Worm (Caenorhabditis elegans) whole organism, early embryonic: ENCODE results near the gene lgc-14.
A peak's percentile ranks its signal among the peaks of the same experiment; 100 is the strongest.

Experiments used
- B0310.2 ChIP-seq: sonication (generic microtip); optimal IDR thresholded peaks from 2 replicates; lab custom pipeline; 2016; ENCODE audit warnings: mild to moderate bottlenecking, missing genetic modification characterization, missing compliant biosample characterization
- F13C5.2 ChIP-seq: sonication (generic microtip); optimal IDR thresholded peaks from 2 replicates; lab custom pipeline; 2017; ENCODE audit warnings: mild to moderate bottlenecking, missing genetic modification characterization, inconsistent platforms, missing compliant biosample characterization
- aly-1 ChIP-seq: sonication (generic microtip); optimal IDR thresholded peaks from 2 replicates; lab custom pipeline; 2016; ENCODE audit warnings: missing genetic modification characterization, missing compliant biosample characterization
- ama-1 ChIP-seq: fragments of 150-350 bp; optimal IDR thresholded peaks from 2 replicates; lab custom pipeline; 2014
- ceh-13 ChIP-seq: fragments of 200-800 bp; sonication (Bioruptor generic); optimal IDR thresholded peaks from 2 replicates; lab custom pipeline; 2018; ENCODE audit warnings: mild to moderate bottlenecking, missing genetic modification characterization, missing compliant biosample characterization
- ceh-36 ChIP-seq: sonication (generic microtip); optimal IDR thresholded peaks from 2 replicates; lab custom pipeline; 2016; ENCODE audit warnings: missing genetic modification characterization, inconsistent platforms, missing compliant biosample characterization
- flt-1 ChIP-seq: fragments of 200-800 bp; sonication (Bioruptor generic); IDR thresholded peaks from 2 replicates; pipeline ENCODE4 v1.3.6; 2022; ENCODE audit warnings: missing genetic modification characterization, missing compliant biosample characterization
- hmbx-1 ChIP-seq: sonication (generic microtip); optimal IDR thresholded peaks from 2 replicates; lab custom pipeline; 2016; ENCODE audit warnings: mild to moderate bottlenecking, missing genetic modification characterization, missing compliant biosample characterization
- hmg-4 ChIP-seq: fragments of 200-800 bp; sonication (Bioruptor generic); optimal IDR thresholded peaks from 2 replicates; lab custom pipeline; 2018; ENCODE audit warnings: mild to moderate bottlenecking, missing genetic modification characterization, missing compliant biosample characterization
- hnd-1 ChIP-seq: sonication (generic microtip); optimal IDR thresholded peaks from 2 replicates; lab custom pipeline; 2016; ENCODE audit warnings: missing genetic modification characterization, missing compliant biosample characterization
- pes-1 ChIP-seq: fragments of 200-800 bp; sonication (Bioruptor generic); IDR thresholded peaks from 2 replicates; pipeline ENCODE4 v1.3.6; 2022; ENCODE audit warnings: missing genetic modification reagents, missing genetic modification characterization, missing compliant biosample characterization
- scrt-1 ChIP-seq: fragments of 200-800 bp; sonication (Bioruptor generic); IDR thresholded peaks from 2 replicates; pipeline ENCODE4 v1.3.6; 2022; ENCODE audit warnings: missing genetic modification characterization, missing compliant biosample characterization
- sea-1 ChIP-seq: fragments of 200-800 bp; sonication (Bioruptor generic); conservative IDR thresholded peaks from 2 replicates; pipeline ENCODE4 v1.3.6; 2022; ENCODE audit warnings: missing genetic modification characterization, missing compliant biosample characterization
- tbx-11 ChIP-seq: fragments of 200-800 bp; sonication (Bioruptor generic); IDR thresholded peaks from 2 replicates; pipeline ENCODE4 v1.3.6; 2022; ENCODE audit warnings: missing genetic modification characterization, missing compliant biosample characterization
- tbx-37 ChIP-seq: fragments of 200-800 bp; sonication (Bioruptor generic); conservative IDR thresholded peaks from 2 replicates; pipeline ENCODE4 v1.3.6; 2022; ENCODE audit warnings: missing genetic modification reagents, missing genetic modification characterization, missing compliant biosample characterization
- tra-4 ChIP-seq: sonication (generic microtip); optimal IDR thresholded peaks from 2 replicates; lab custom pipeline; 2017; ENCODE audit warnings: missing genetic modification characterization, missing compliant biosample characterization

lgc-14 gene

ce11 chrX:12123152-12123551, 11.8 kb downstream of the lgc-14 start, which contains the start of gene T01H10.11:
Gene T01H10.11, plus strand, starts transcription at chrX:12123452.
- no peak for TF ChIP-seq flt-1 (GFP tag; lab: Robert Waterston, UW)
- no peak for TF ChIP-seq F13C5.2 (tag; lab: Kevin White, UChicago)

- TF ChIP-seq hmbx-1 (tag; lab: Kevin White, UChicago) (no peak), scrt-1 (GFP tag; lab: Robert Waterston, UW) (no peak), hnd-1 (no peak), tbx-11 (GFP tag; lab: Robert Waterston, UW) (no peak), B0310.2 (tag; lab: Kevin White, UChicago) (no peak), ceh-13 (GFP tag; lab: Kevin White, UChicago) (no peak), flt-1 (GFP tag; lab: Robert Waterston, UW) (no peak), F13C5.2 (tag; lab: Kevin White, UChicago) (no peak), pes-1 (GFP tag; lab: Robert Waterston, UW) (no peak), hmg-4 (no peak)
These were observed 14.0 kb downstream of the lgc-14 start, which contains the start of gene lgc-18 for ce11 chrX:12125308-12125707. Gene lgc-18, plus strand, starts transcription at chrX:12125608.

- no peak for TF ChIP-seq ceh-36
- no peak for TF ChIP-seq hnd-1
- no peak for TF ChIP-seq ceh-13 (GFP tag; lab: Kevin White, UChicago)
- TF ChIP-seq hmg-4: no peak
- no peak for TF ChIP-seq flt-1 (GFP tag; lab: Robert Waterston, UW)
These were observed 29.7 kb downstream of the lgc-14 start, which contains the start of gene lyst-1 for ce11 chrX:12141051-12141450. Gene lyst-1, minus strand, starts transcription at chrX:12141151.

- TF ChIP-seq scrt-1 (GFP tag; lab: Robert Waterston, UW): no peak
These were observed 31.3 kb downstream of the lgc-14 start, which contains the start of gene M153.3 for ce11 chrX:12142569-12142968. Gene M153.3, plus strand, starts transcription at chrX:12142869.

ce11 chrX:12143693-12144092, 32.4 kb downstream of the lgc-14 start, which contains the start of gene M153.5:
Gene M153.5, plus strand, starts transcription at chrX:12143993.
- TF ChIP-seq scrt-1 (GFP tag; lab: Robert Waterston, UW) (no peak), tbx-37 (no peak), B0310.2 (tag; lab: Kevin White, UChicago) (no peak)

- TF ChIP-seq ceh-36 (no peak), scrt-1 (GFP tag; lab: Robert Waterston, UW) (no peak), F13C5.2 (tag; lab: Kevin White, UChicago) (no peak), hmg-4 (no peak), flt-1 (GFP tag; lab: Robert Waterston, UW) (no peak), tbx-37 (no peak), hnd-1 (no peak), hmbx-1 (tag; lab: Kevin White, UChicago) (no peak), tra-4 (tag; lab: Kevin White, UChicago) (no peak), tbx-11 (GFP tag; lab: Robert Waterston, UW) (no peak), aly-1 (tag; lab: Kevin White, UChicago) (no peak), ceh-13 (GFP tag; lab: Kevin White, UChicago) (no peak), B0310.2 (tag; lab: Kevin White, UChicago) (no peak), sea-1 (GFP tag; lab: Robert Waterston, UW) (no peak)
These were observed 34.6 kb downstream of the lgc-14 start for ce11 chrX:12145919-12146318.

- no peak for TF ChIP-seq hmg-4
- TF ChIP-seq aly-1 (tag; lab: Kevin White, UChicago): no peak
- no peak for TF ChIP-seq tbx-11 (GFP tag; lab: Robert Waterston, UW)
- no peak for TF ChIP-seq ceh-36
- TF ChIP-seq sea-1 (GFP tag; lab: Robert Waterston, UW): no peak
- no peak for TF ChIP-seq ceh-13 (GFP tag; lab: Kevin White, UChicago)
- TF ChIP-seq F13C5.2 (tag; lab: Kevin White, UChicago): no peak
- no peak for TF ChIP-seq scrt-1 (GFP tag; lab: Robert Waterston, UW)
- no peak for TF ChIP-seq hnd-1
These were observed 35.3 kb downstream of the lgc-14 start, which contains the start of gene pycr-1 for ce11 chrX:12146453-12147085. Gene pycr-1, plus strand, starts transcription at chrX:12146832.

ce11 chrX:12149638-12150137, 38.4 kb downstream of the lgc-14 start, which contains the start of gene znf-474:
Gene znf-474, plus strand, starts transcription at chrX:12149924.
- TF ChIP-seq pes-1 (GFP tag; lab: Robert Waterston, UW) (no peak), scrt-1 (GFP tag; lab: Robert Waterston, UW) (0 out of 2 replicates have a peak, but pooled peaks have one; percentile 51)

- TF ChIP-seq scrt-1 (GFP tag; lab: Robert Waterston, UW) (no peak), ceh-36 (no peak), tbx-37 (no peak), ama-1 (no peak), hmg-4 (no peak), hmbx-1 (tag; lab: Kevin White, UChicago) (no peak), flt-1 (GFP tag; lab: Robert Waterston, UW) (no peak), sea-1 (GFP tag; lab: Robert Waterston, UW) (no peak), tbx-11 (GFP tag; lab: Robert Waterston, UW) (no peak)
These were observed 43.0 kb downstream of the lgc-14 start, which contains the start of gene mfsd-11 for ce11 chrX:12154055-12154898. Gene mfsd-11, minus strand, starts transcription at chrX:12154105.
